Worm (Caenorhabditis elegans) whole organism, mixed stage, embryonic: ENCODE measurements around the gene B0024.13.

Experiments
- blmp-1 ChIP-seq: fragments of 150-350 bp; optimal IDR thresholded peaks from 2 replicates; lab custom pipeline; 2014; ENCODE audit warnings: missing biosample characterization, missing genetic modification characterization
- ceh-39 ChIP-seq: fragments of 150-350 bp; optimal IDR thresholded peaks from 2 replicates; lab custom pipeline; 2014; ENCODE audit warnings: missing biosample characterization, missing genetic modification characterization
- ceh-43 ChIP-seq: fragments of 200-800 bp; sonication (Bioruptor generic); optimal IDR thresholded peaks from 2 replicates; lab custom pipeline; 2018; ENCODE audit warnings: mild to moderate bottlenecking, missing genetic modification characterization, moderate library complexity, missing compliant biosample characterization
- ceh-83 ChIP-seq: fragments of 200-800 bp; sonication (Bioruptor generic); optimal IDR thresholded peaks from 2 replicates; lab custom pipeline; 2018; ENCODE audit warnings: mild to moderate bottlenecking, missing genetic modification characterization, missing compliant biosample characterization
- ces-1 ChIP-seq: fragments of 150-350 bp; optimal IDR thresholded peaks from 2 replicates; lab custom pipeline; 2014; ENCODE audit warnings: missing biosample characterization, missing genetic modification reagents, missing genetic modification characterization
- cnd-1 ChIP-seq: fragments of 200-800 bp; sonication (Bioruptor generic); optimal IDR thresholded peaks from 2 replicates; lab custom pipeline; 2018; ENCODE audit warnings: mild to moderate bottlenecking, missing genetic modification characterization, missing compliant biosample characterization
- drap-1 ChIP-seq: fragments of 200-800 bp; sonication (Bioruptor generic); optimal IDR thresholded peaks from 3 replicates; lab custom pipeline; 2018; ENCODE audit warnings: mild to moderate bottlenecking, missing genetic modification characterization, missing compliant biosample characterization
- elt-1 ChIP-seq: sonication (generic microtip); optimal IDR thresholded peaks from 2 replicates; lab custom pipeline; 2017; ENCODE audit warnings: missing genetic modification characterization, mild to moderate bottlenecking, missing compliant biosample characterization, antibody characterized with exemption, moderate library complexity, borderline replicate concordance; ENCODE audit not compliant: insufficient read depth
- elt-3 ChIP-seq: fragments of 150-350 bp; optimal IDR thresholded peaks from 2 replicates; lab custom pipeline; 2014; ENCODE audit warnings: missing biosample characterization, missing genetic modification characterization
- ham-2 ChIP-seq: fragments of 200-800 bp; sonication (Bioruptor generic); optimal IDR thresholded peaks from 2 replicates; lab custom pipeline; 2018; ENCODE audit warnings: mild to moderate bottlenecking, missing genetic modification characterization, missing compliant biosample characterization
- hlh-1 ChIP-seq: fragments of 150-350 bp; optimal IDR thresholded peaks from 2 replicates; lab custom pipeline; 2014; ENCODE audit warnings: missing biosample characterization, missing genetic modification reagents, missing genetic modification characterization
- lin-13 ChIP-seq: fragments of 150-350 bp; optimal IDR thresholded peaks from 2 replicates; lab custom pipeline; 2014; ENCODE audit warnings: missing biosample characterization, missing genetic modification characterization
- lin-32 ChIP-seq: fragments of 200-800 bp; sonication (Bioruptor generic); optimal IDR thresholded peaks from 2 replicates; lab custom pipeline; 2018; ENCODE audit warnings: mild to moderate bottlenecking, missing genetic modification characterization, missing compliant biosample characterization
- mab-5 ChIP-seq: fragments of 150-350 bp; optimal IDR thresholded peaks from 2 replicates; lab custom pipeline; 2014; ENCODE audit warnings: missing biosample characterization, missing genetic modification characterization
- mep-1 ChIP-seq: fragments of 150-350 bp; optimal IDR thresholded peaks from 2 replicates; lab custom pipeline; 2017; ENCODE audit warnings: missing biosample characterization, missing genetic modification reagents, missing genetic modification characterization, inconsistent platforms
- mls-2 ChIP-seq: sonication (generic microtip); optimal IDR thresholded peaks from 2 replicates; lab custom pipeline; 2016; ENCODE audit warnings: mild to moderate bottlenecking, missing genetic modification characterization, moderate library complexity, missing compliant biosample characterization
- nhr-12 ChIP-seq: fragments of 150-350 bp; optimal IDR thresholded peaks from 2 replicates; lab custom pipeline; 2014; ENCODE audit warnings: missing biosample characterization, missing genetic modification characterization
- nhr-2 ChIP-seq: fragments of 150-350 bp; optimal IDR thresholded peaks from 2 replicates; lab custom pipeline; 2014; ENCODE audit warnings: missing biosample characterization, missing genetic modification characterization
- nhr-237 ChIP-seq: fragments of 150-350 bp; optimal IDR thresholded peaks from 2 replicates; lab custom pipeline; 2014; ENCODE audit warnings: missing biosample characterization, missing genetic modification characterization
- nhr-28 ChIP-seq: fragments of 150-350 bp; optimal IDR thresholded peaks from 2 replicates; lab custom pipeline; 2014; ENCODE audit warnings: missing biosample characterization, missing genetic modification characterization
- nhr-76 ChIP-seq: sonication (generic microtip); optimal IDR thresholded peaks from 2 replicates; lab custom pipeline; 2017; ENCODE audit warnings: missing biosample characterization, missing genetic modification characterization
- pha-4 ChIP-seq: fragments of 150-350 bp; optimal IDR thresholded peaks from 2 replicates; lab custom pipeline; 2018; ENCODE audit warnings: missing biosample characterization, missing genetic modification reagents, missing genetic modification characterization
- sem-2 ChIP-seq: fragments of 200-800 bp; sonication (Bioruptor generic); optimal IDR thresholded peaks from 2 replicates; lab custom pipeline; 2018; ENCODE audit warnings: mild to moderate bottlenecking, missing genetic modification characterization, missing compliant biosample characterization
- snpc-4 ChIP-seq: fragments of 150-350 bp; optimal IDR thresholded peaks from 2 replicates; lab custom pipeline; 2014; ENCODE audit warnings: missing biosample characterization, missing genetic modification characterization
- sptf-1 ChIP-seq: sonication (generic microtip); optimal IDR thresholded peaks from 2 replicates; lab custom pipeline; 2017; ENCODE audit warnings: mild to moderate bottlenecking, missing genetic modification characterization, moderate library complexity, missing compliant biosample characterization
- tbx-8 ChIP-seq: fragments of 200-800 bp; sonication (Bioruptor generic); optimal IDR thresholded peaks from 2 replicates; lab custom pipeline; 2018; ENCODE audit warnings: mild to moderate bottlenecking, missing genetic modification characterization, moderate library complexity, missing compliant biosample characterization
- unc-39 ChIP-seq: fragments of 150-350 bp; optimal IDR thresholded peaks from 2 replicates; lab custom pipeline; 2014; ENCODE audit warnings: missing biosample characterization, missing genetic modification characterization
- zip-8 ChIP-seq: fragments of 150-350 bp; optimal IDR thresholded peaks from 2 replicates; lab custom pipeline; 2014; ENCODE audit warnings: missing biosample characterization, missing genetic modification characterization
- ztf-11 ChIP-seq: fragments of 150-350 bp; optimal IDR thresholded peaks from 2 replicates; lab custom pipeline; 2014; ENCODE audit warnings: missing biosample characterization, missing genetic modification characterization

Gene B0024.13

ce11 chrV:10291848-10292247 is 28.7 kb upstream of the B0024.13 start:
- TF ChIP-seq sptf-1, result no peak
- no peak for TF ChIP-seq ham-2 (GFP tag; lab: Kevin White, UChicago)
- no peak for TF ChIP-seq nhr-76 (tag; lab: Kevin White, UChicago)

ce11 chrV:10292819-10293357 is 27.6 kb upstream of the B0024.13 start, which contains the start of gene col-149:
TSS of gene col-149 (minus strand) at chrV:10292869.
- no peak for TF ChIP-seq unc-39 (tag; lab: Kevin White, UChicago)
- TF ChIP-seq lin-32 (GFP tag; lab: Kevin White, UChicago), result no peak
- TF ChIP-seq nhr-237, result no peak
- TF ChIP-seq nhr-76 (tag; lab: Kevin White, UChicago), result no peak
- no peak for TF ChIP-seq ceh-83 (GFP tag; lab: Kevin White, UChicago)
- TF ChIP-seq snpc-4 (tag; lab: Kevin White, UChicago), result no peak

ce11 chrV:10294549-10294948 is 26.0 kb upstream of the B0024.13 start, which contains the start of gene col-150:
TSS of gene col-150 (minus strand) at chrV:10294649.
- no peak for TF ChIP-seq snpc-4 (tag; lab: Kevin White, UChicago)
- TF ChIP-seq elt-1 (tag; lab: Kevin White, UChicago), result no peak
- no peak for TF ChIP-seq tbx-8 (GFP tag; lab: Kevin White, UChicago)
- no peak for TF ChIP-seq ztf-11 (tag; lab: Kevin White, UChicago)
- no peak for TF ChIP-seq ces-1
- no peak for TF ChIP-seq nhr-12 (tag; lab: Kevin White, UChicago)
- TF ChIP-seq nhr-28 (tag; lab: Kevin White, UChicago), result no peak
- TF ChIP-seq ham-2 (GFP tag; lab: Kevin White, UChicago), result no peak
- no peak for TF ChIP-seq mep-1 (tag; lab: Kevin White, UChicago)
- TF ChIP-seq pha-4, result no peak
- no peak for TF ChIP-seq mab-5 (tag; lab: Kevin White, UChicago)
- no peak for TF ChIP-seq drap-1 (GFP tag; lab: Kevin White, UChicago)
- no peak for TF ChIP-seq sem-2 (GFP tag; lab: Kevin White, UChicago)
- TF ChIP-seq, all 35 proteins: peak for 0

- no peak for TF ChIP-seq ham-2 (GFP tag; lab: Kevin White, UChicago)
- TF ChIP-seq snpc-4 (tag; lab: Kevin White, UChicago), result no peak
- TF ChIP-seq tbx-8 (GFP tag; lab: Kevin White, UChicago), result no peak
- no peak for TF ChIP-seq mep-1 (tag; lab: Kevin White, UChicago)
- TF ChIP-seq elt-3 (tag; lab: Kevin White, UChicago), result no peak
- no peak for TF ChIP-seq ztf-11 (tag; lab: Kevin White, UChicago)
- no peak for TF ChIP-seq hlh-1 (tag; lab: Kevin White, UChicago)
- no peak for TF ChIP-seq nhr-2
- no peak for TF ChIP-seq mls-2 (tag; lab: Kevin White, UChicago)
- TF ChIP-seq blmp-1 (tag; lab: Kevin White, UChicago), result no peak
- no peak for TF ChIP-seq nhr-237
- no peak for TF ChIP-seq ceh-39
- TF ChIP-seq lin-13, result no peak
- TF ChIP-seq ces-1, result no peak
- no peak for TF ChIP-seq ceh-43 (GFP tag; lab: Kevin White, UChicago)
Measured at ce11 chrV:10297099-10297498, 23.4 kb upstream of the B0024.13 start, which contains the start of gene B0024.4. TSS of gene B0024.4 (plus strand) at chrV:10297399.

ce11 chrV:10307283-10307682 is 13.2 kb upstream of the B0024.13 start, which contains the start of gene che-12:
TSS of gene che-12 (minus strand) at chrV:10307383.
- no peak for TF ChIP-seq mab-5 (tag; lab: Kevin White, UChicago)
- TF ChIP-seq lin-32 (GFP tag; lab: Kevin White, UChicago), result no peak
- TF ChIP-seq nhr-12 (tag; lab: Kevin White, UChicago), result no peak
- no peak for TF ChIP-seq zip-8 (tag; lab: Kevin White, UChicago)
- no peak for TF ChIP-seq cnd-1 (tag; lab: Kevin White, UChicago)
- TF ChIP-seq sptf-1, result no peak
- no peak for TF ChIP-seq elt-1 (tag; lab: Kevin White, UChicago)

ce11 chrV:10313953-10314352 is 6.6 kb upstream of the B0024.13 start, which contains the start of gene gcy-6:
TSS of gene gcy-6 (minus strand) at chrV:10314053.
- TF ChIP-seq lin-13 (no peak), ztf-11 (tag; lab: Kevin White, UChicago) (no peak), nhr-237 (no peak), ceh-39 (no peak), hlh-1 (tag; lab: Kevin White, UChicago) (no peak), tbx-8 (GFP tag; lab: Kevin White, UChicago) (no peak), nhr-76 (tag; lab: Kevin White, UChicago) (no peak), mab-5 (tag; lab: Kevin White, UChicago) (no peak)
